Fruit fly (Drosophila melanogaster): ENCODE data around the gene CG15386.

CG15386 gene

DNA sequence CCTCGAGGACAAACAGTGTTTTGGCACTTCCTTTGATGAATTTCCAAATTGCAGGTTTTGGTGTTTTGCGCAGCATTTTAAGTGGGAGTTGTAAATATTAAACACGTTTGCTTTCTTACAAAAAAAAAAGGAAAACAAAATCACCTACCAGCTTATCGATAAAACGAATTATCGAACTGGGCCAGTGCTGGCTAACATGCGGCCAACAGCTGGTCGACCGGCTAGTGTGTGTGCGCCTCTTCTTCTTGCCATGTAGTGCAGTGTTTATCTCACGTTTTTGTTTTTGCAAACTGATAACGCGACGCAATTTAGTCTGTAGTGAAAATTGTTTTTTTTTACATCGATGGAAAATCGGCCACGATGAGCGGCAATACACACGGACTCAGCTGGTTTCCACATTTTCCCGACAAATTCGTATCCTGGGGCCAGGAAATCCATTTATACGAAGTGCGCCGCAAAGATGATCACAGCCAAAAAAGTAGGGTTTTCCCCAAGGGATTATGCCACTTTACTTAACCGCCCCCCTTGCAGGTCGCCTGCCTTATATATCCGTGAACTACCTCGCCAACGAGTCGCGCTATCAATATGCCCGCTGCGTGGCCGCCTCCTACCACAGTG, at the start of gene CG15386, which contains the start of the genes CG42371 and mio (continued):
- TF ChIP-seq Ptx1 (GFP tag; IDR thresholded peaks at IDR 0.05) (no peak), ro (GFP tag; IDR thresholded peaks at IDR 0.05) (no peak), CG17385 (GFP tag; optimal IDR thresholded peaks at IDR 0.05) (peak; percentile 99), fd3F (GFP tag; optimal IDR thresholded peaks at IDR 0.05) (no peak), ham (GFP tag; IDR thresholded peaks at IDR 0.05) (no peak), CG13624 (GFP tag; optimal IDR thresholded peaks at IDR 0.05) (peak; percentile 82), Doc2 (GFP tag; IDR thresholded peaks at IDR 0.05) (no peak), salm (tag; optimal IDR thresholded peaks at IDR 0.05) (no peak), Abd-B (GFP tag; optimal IDR thresholded peaks at IDR 0.05) (no peak), dati (GFP tag; IDR thresholded peaks at IDR 0.05) (no peak), GATAe (GFP tag; conservative IDR thresholded peaks at IDR 0.05) (peak; percentile 46; the same call in 1 of the 2 replicates), CG3838 (GFP tag; optimal IDR thresholded peaks at IDR 0.05) (no peak), bigmax (GFP tag; optimal IDR thresholded peaks at IDR 0.05) (no peak), Bgb (GFP tag; IDR thresholded peaks at IDR 0.05; ENCODE audit: partially characterized antibody) (peak; percentile 59), sd (tag; optimal IDR thresholded peaks at IDR 0.05) (no peak), psq (GFP tag; optimal IDR thresholded peaks at IDR 0.05) (no peak), gt (GFP tag; IDR thresholded peaks at IDR 0.05) (no peak), ERR (GFP tag; optimal IDR thresholded peaks at IDR 0.05) (no peak), CG31441 (GFP tag; IDR thresholded peaks at IDR 0.05) (no peak), CG17802 (tag; optimal IDR thresholded peaks at IDR 0.05) (no peak), CG7357 (GFP tag; IDR thresholded peaks at IDR 0.05) (no peak), CG32532 (GFP tag; IDR thresholded peaks at IDR 0.05) (no peak; the same call in 1 of the 2 replicates), CG7271 (tag; optimal IDR thresholded peaks at IDR 0.05) (no peak), gfzf (GFP tag; optimal IDR thresholded peaks at IDR 0.05) (peak; percentile 41), H2.0 (GFP tag; IDR thresholded peaks at IDR 0.05) (no peak), caup (GFP tag; optimal IDR thresholded peaks at IDR 0.05; ENCODE audit: severe bottlenecking) (peak; percentile 9), disco-r (GFP tag; optimal IDR thresholded peaks at IDR 0.05) (no peak), emc (GFP tag; optimal IDR thresholded peaks at IDR 0.05) (no peak), trh (GFP tag; optimal IDR thresholded peaks at IDR 0.05) (no peak), jumu (GFP tag; optimal IDR thresholded peaks at IDR 0.05) (no peak), CG4617 (GFP tag; optimal IDR thresholded peaks at IDR 0.05; ENCODE audit: borderline replicate concordance) (peak; percentile 73), CG18262 (tag; optimal IDR thresholded peaks at IDR 0.05) (no peak), stwl (tag; optimal IDR thresholded peaks at IDR 0.05) (peak; percentile 80), tin (GFP tag; optimal IDR thresholded peaks at IDR 0.05) (no peak), fru (optimal IDR thresholded peaks at IDR 0.05) (no peak), dimm (GFP tag; IDR thresholded peaks at IDR 0.05) (no peak), CG31365 (tag; optimal IDR thresholded peaks at IDR 0.05) (no peak), TFAM (GFP tag; optimal IDR thresholded peaks at IDR 0.05) (no peak), CG4404 (GFP tag; IDR thresholded peaks at IDR 0.05) (no peak), crol (GFP tag; IDR thresholded peaks at IDR 0.05) (no peak), CG10147 (GFP tag; optimal IDR thresholded peaks at IDR 0.05) (no peak), CG17361 (GFP tag; IDR thresholded peaks at IDR 0.05) (no peak), CG6175 (GFP tag; IDR thresholded peaks at IDR 0.05) (no peak), Adf1 (GFP tag; IDR thresholded peaks at IDR 0.05) (no peak), CG15011 (GFP tag; optimal IDR thresholded peaks at IDR 0.05) (no peak), CG18476 (GFP tag; optimal IDR thresholded peaks at IDR 0.05) (no peak), CG11398 (GFP tag; optimal IDR thresholded peaks at IDR 0.05) (no peak), Ravus (GFP tag; IDR thresholded peaks at IDR 0.05) (no peak), ase (GFP tag; IDR thresholded peaks at IDR 0.05) (no peak), BEAF-32 (GFP tag; optimal IDR thresholded peaks at IDR 0.05) (peak; percentile 52), Lpt (GFP tag; optimal IDR thresholded peaks at IDR 0.05) (no peak), Antp (GFP tag; optimal IDR thresholded peaks at IDR 0.05) (peak; percentile 35)

Data from whole organism, embryonic.